Worm (Caenorhabditis elegans) whole organism, L1 larva: ENCODE data around the gene T24E12.10.

Experiments used
- C16A3.4 ChIP-seq: fragments of 150-350 bp; optimal IDR thresholded peaks from 2 replicates; lab custom pipeline; 2014; ENCODE audit warnings: missing biosample characterization, missing genetic modification characterization
- aha-1 ChIP-seq: fragments of 150-350 bp; optimal IDR thresholded peaks from 2 replicates; lab custom pipeline; 2014; ENCODE audit warnings: missing biosample characterization, missing genetic modification characterization
- aly-2 ChIP-seq: fragments of 150-350 bp; optimal IDR thresholded peaks from 2 replicates; lab custom pipeline; 2014; ENCODE audit warnings: missing biosample characterization, missing genetic modification characterization
- efl-1 ChIP-seq, 4 experiments: fragments of 150-350 bp; optimal IDR thresholded peaks in 3 of 4; peaks in 1 of 4; 1 replicate in 1 of 4; 2 replicates in 3 of 4; lab custom pipeline; 2014; ENCODE audit warnings: missing biosample characterization in 2 of 4, missing genetic modification characterization in 2 of 4, missing genetic modification reagents in 2 of 4
- egl-27 ChIP-seq, 2 experiments: fragments of 150-350 bp in 1 of 2; sonication (generic microtip); optimal IDR thresholded peaks; 3 replicates each; lab custom pipeline; 2017 to 2018; ENCODE audit warnings: missing biosample characterization in 2 of 2, missing genetic modification characterization in 2 of 2, missing genetic modification reagents in 2 of 2
- mdl-1 ChIP-seq, 2 experiments: fragments of 150-350 bp; optimal IDR thresholded peaks; 2 replicates each; lab custom pipeline; 2014 to 2017; ENCODE audit warnings: missing biosample characterization in 2 of 2, missing genetic modification characterization in 2 of 2, inconsistent platforms in 1 of 2
- mep-1 ChIP-seq: fragments of 150-350 bp; optimal IDR thresholded peaks from 2 replicates; lab custom pipeline; 2014; ENCODE audit warnings: missing biosample characterization, missing genetic modification characterization
- nhr-28 ChIP-seq: fragments of 150-350 bp; optimal IDR thresholded peaks from 2 replicates; lab custom pipeline; 2014; ENCODE audit warnings: missing biosample characterization, missing genetic modification characterization
- skn-1 ChIP-seq: fragments of 150-350 bp; optimal IDR thresholded peaks from 2 replicates; lab custom pipeline; 2014; ENCODE audit warnings: missing biosample characterization, missing genetic modification characterization
- snpc-4 ChIP-seq: fragments of 150-350 bp; optimal IDR thresholded peaks from 2 replicates; lab custom pipeline; 2014; ENCODE audit warnings: missing biosample characterization, missing genetic modification characterization
- unc-86 ChIP-seq: sonication (generic microtip); optimal IDR thresholded peaks from 2 replicates; lab custom pipeline; 2016; ENCODE audit warnings: missing genetic modification characterization, missing compliant biosample characterization
- zag-1 ChIP-seq: fragments of 150-350 bp; optimal IDR thresholded peaks from 2 replicates; lab custom pipeline; 2014; ENCODE audit warnings: missing biosample characterization, missing genetic modification characterization

DNA sequence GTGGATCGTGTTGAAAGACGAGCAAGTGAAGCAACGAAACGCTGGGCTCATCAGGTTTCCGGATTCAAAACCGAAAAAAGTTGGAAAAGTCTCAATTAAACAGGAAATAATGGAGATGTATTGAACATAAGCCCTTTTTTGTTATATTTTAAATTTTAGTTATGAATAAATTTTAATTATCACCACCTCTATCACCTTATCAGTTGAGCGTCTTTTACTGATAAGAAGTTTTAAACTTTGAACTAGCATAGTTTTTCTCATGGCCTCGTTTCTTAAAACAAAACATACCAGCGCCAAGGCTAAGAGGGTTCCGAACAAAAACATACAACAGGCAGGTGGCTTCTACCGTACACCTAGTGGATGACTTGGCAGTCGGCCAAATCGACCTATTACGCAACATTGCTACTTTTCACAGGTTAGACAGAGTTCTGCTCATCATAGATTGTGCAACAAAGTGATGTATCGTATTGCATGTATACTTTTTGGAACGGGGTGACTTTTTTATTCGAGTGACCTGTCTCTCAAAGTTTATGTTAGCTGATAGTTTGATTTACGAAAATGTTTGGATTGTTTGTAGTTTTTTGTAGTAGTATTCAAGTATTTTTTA is 15.4 kb upstream of the T24E12.10 start:
- TF ChIP-seq mep-1 (tag; lab: Kevin White, UChicago) (no peak), aly-2 (tag; lab: Kevin White, UChicago) (no peak), skn-1 (tag; lab: Kevin White, UChicago) (no peak), aha-1 (no peak), C16A3.4 (no peak), unc-86 (no peak), zag-1 (tag; lab: Kevin White, UChicago) (no peak), egl-27 (tag; optimal IDR thresholded peaks at IDR 0.05; lab: Kevin White, UChicago) (no peak), nhr-28 (tag; lab: Kevin White, UChicago) (no peak), snpc-4 (tag; lab: Kevin White, UChicago) (no peak), mdl-1 (tag; optimal IDR thresholded peaks at IDR 0.05; lab: Kevin White, UChicago) (no peak), efl-1 (optimal IDR thresholded peaks at IDR 0.05; lab: Kevin White, UChicago) (no peak), efl-1 (GFP tag; optimal IDR thresholded peaks at IDR 0.05 in 1 of 2; lab: Kevin White, UChicago) (peak in 1 of 2 experiments; percentile 78)
